Fruit fly (Drosophila melanogaster) whole organism, adult: ENCODE data around the gene CG14270.
A peak's percentile ranks its signal among the peaks of the same experiment; 100 is the strongest.

Source experiments
- CG12768 ChIP-seq: fragments of 200-800 bp; sonication (Bioruptor generic); optimal IDR thresholded peaks from 2 replicates; lab custom pipeline; 2017; ENCODE audit warnings: missing biosample characterization, missing genetic modification characterization, mild to moderate bottlenecking, moderate library complexity, missing genetic modification reagents
- CG14711 ChIP-seq: fragments of 200-800 bp; sonication (Bioruptor generic); optimal IDR thresholded peaks from 2 replicates; lab custom pipeline; 2018; ENCODE audit warnings: missing biosample characterization, mild to moderate bottlenecking, missing genetic modification characterization, moderate library complexity
- Crg-1 ChIP-seq: fragments of 200-800 bp; sonication (Bioruptor generic); optimal IDR thresholded peaks from 2 replicates; lab custom pipeline; 2016; ENCODE audit warnings: missing biosample characterization, missing genetic modification characterization
- Mnt ChIP-seq: fragments of 200-800 bp; sonication (Bioruptor generic); optimal IDR thresholded peaks from 2 replicates; lab custom pipeline; 2016; ENCODE audit warnings: missing biosample characterization, mild to moderate bottlenecking, missing genetic modification characterization
- bab1 ChIP-seq: fragments of 200-800 bp; sonication (Bioruptor generic); optimal IDR thresholded peaks from 3 replicates; lab custom pipeline; 2019; ENCODE audit warnings: missing biosample characterization, mild to moderate bottlenecking, missing genetic modification characterization, moderate library complexity
- cic ChIP-seq: fragments of 200-800 bp; sonication (Bioruptor generic); optimal IDR thresholded peaks from 2 replicates; lab custom pipeline; 2017; ENCODE audit warnings: missing biosample characterization, mild to moderate bottlenecking, missing genetic modification characterization, moderate library complexity
- kay ChIP-seq: fragments of 200-800 bp; sonication (Bioruptor generic); peaks from one replicate; lab custom pipeline; 2016; ENCODE audit warnings: missing biosample characterization, missing genetic modification characterization, borderline replicate concordance

- TF ChIP-seq bab1 (GFP tag; lab: Kevin White, UChicago) (no peak), Crg-1 (GFP tag; lab: Kevin White, UChicago) (no peak), CG14711 (no peak), CG12768 (peak; percentile 33), Mnt (GFP tag; lab: Kevin White, UChicago) (no peak), cic (peak; percentile 56), kay (peak; percentile 90)
Measured at dm6 chrX:3446157-3446556, 39.0 kb downstream of the CG14270 start.
